Fruit fly (Drosophila melanogaster) whole organism, wandering third instar larva: ENCODE results near the gene CG33189.

Experiments used
- Abd-B ChIP-seq: fragments of >200 bp; optimal IDR thresholded peaks from 2 replicates; lab custom pipeline; 2017; ENCODE audit warnings: missing biosample characterization, missing genetic modification characterization
- Dif ChIP-seq: fragments of 200-275, 200-300 bp; sonication (Bioruptor generic); optimal IDR thresholded peaks from 2 replicates; lab custom pipeline; 2018; ENCODE audit warnings: missing biosample characterization, missing genetic modification characterization; ENCODE audit not compliant: partially characterized antibody
- brk ChIP-seq: fragments of 200-800 bp; sonication (Bioruptor generic); optimal IDR thresholded peaks from 2 replicates; lab custom pipeline; 2016; ENCODE audit warnings: missing biosample characterization, mild to moderate bottlenecking, missing genetic modification characterization
- dl ChIP-seq, 2 experiments: fragments of 175-275, 200-275 bp in 1 of 2; fragments of 200-275 bp in 1 of 2; sonication (Bioruptor generic); optimal IDR thresholded peaks; lab custom pipeline; 2018; ENCODE audit warnings: mild to moderate bottlenecking in 2 of 2, missing biosample characterization in 2 of 2, missing genetic modification characterization in 2 of 2, moderate library complexity in 2 of 2; ENCODE audit not compliant: partially characterized antibody in 2 of 2, insufficient read depth in 1 of 2
- foxo ChIP-seq, 2 experiments: fragments of 200-800 bp; sonication (Bioruptor generic); optimal IDR thresholded peaks; 2 replicates in 1 of 2; 3 replicates in 1 of 2; lab custom pipeline; 2016 to 2017; ENCODE audit warnings: missing biosample characterization in 2 of 2, missing genetic modification characterization in 2 of 2
- fru ChIP-seq: fragments of 200-800 bp; sonication (Bioruptor generic); optimal IDR thresholded peaks from 3 replicates; lab custom pipeline; 2016; ENCODE audit warnings: missing biosample characterization, mild to moderate bottlenecking, missing genetic modification characterization
- h ChIP-seq: fragments of 200-800 bp; sonication (Bioruptor generic); optimal IDR thresholded peaks from 3 replicates; lab custom pipeline; 2016; ENCODE audit warnings: missing biosample characterization, mild to moderate bottlenecking, missing genetic modification characterization
- pan ChIP-seq: fragments of >200 bp; optimal IDR thresholded peaks from 2 replicates; lab custom pipeline; 2017
- psq ChIP-seq: fragments of 200-800 bp; sonication (Bioruptor generic); optimal IDR thresholded peaks from 3 replicates; lab custom pipeline; 2017; ENCODE audit warnings: missing biosample characterization, mild to moderate bottlenecking, missing genetic modification characterization, moderate library complexity
- rgr ChIP-seq: fragments of 200-800 bp; sonication (Bioruptor generic); optimal IDR thresholded peaks from 3 replicates; lab custom pipeline; 2016; ENCODE audit warnings: missing biosample characterization, mild to moderate bottlenecking, missing genetic modification characterization

DNA sequence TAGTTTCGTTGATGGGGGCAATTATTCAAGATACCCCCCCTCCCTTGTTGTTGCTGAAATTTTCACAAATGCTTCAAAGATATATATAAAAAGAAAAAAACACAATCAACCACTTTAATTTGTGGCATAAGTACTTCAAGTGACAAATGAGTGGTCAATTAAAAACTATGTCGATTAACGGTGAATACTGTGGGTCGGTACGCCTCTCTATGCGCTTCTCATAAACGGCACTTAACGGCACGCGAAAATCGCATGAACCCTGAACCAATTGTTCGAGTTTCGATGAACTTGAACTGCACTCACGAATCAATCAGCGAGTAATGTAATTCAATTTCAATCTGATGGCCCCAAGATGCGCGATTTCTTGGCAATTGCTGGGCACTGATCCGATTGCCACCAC lies 40.5 kb downstream of the CG33189 start:
- TF ChIP-seq rgr (no peak), psq (GFP tag; lab: Kevin White, UChicago) (no peak), pan (lab: Kevin White, UChicago) (no peak), fru (GFP tag; lab: Kevin White, UChicago) (no peak), foxo (GFP tag; optimal IDR thresholded peaks at IDR 0.05; lab: Kevin White, UChicago) (no peak), h (GFP tag; lab: Kevin White, UChicago) (no peak), Abd-B (no peak), Dif (no peak), brk (GFP tag; lab: Kevin White, UChicago) (no peak), dl (GFP tag; optimal IDR thresholded peaks at IDR 0.05; lab: Kevin White, UChicago; ENCODE audit: insufficient read depth in 1 of 2, partially characterized antibody in 2 of 2) (no peak)
